Worm (Caenorhabditis elegans): ENCODE data around the gene F53B1.2.
A peak's percentile ranks its signal among the peaks of the same experiment; 100 is the strongest.

Gene F53B1.2

ce11 chrX:2071392-2072001 lies 37.3 kb upstream of the F53B1.2 start:
- TF ChIP-seq mls-2 (tag; optimal IDR thresholded peaks at IDR 0.05), result peak; percentile 31
- TF ChIP-seq lin-32 (GFP tag; optimal IDR thresholded peaks at IDR 0.05), result peak; percentile 62
- TF ChIP-seq M03D4.4 (tag; optimal IDR thresholded peaks at IDR 0.05), result peak; percentile 26
- TF ChIP-seq cnd-1 (tag; optimal IDR thresholded peaks at IDR 0.05), result peak; percentile 80
- TF ChIP-seq unc-39 (tag; optimal IDR thresholded peaks at IDR 0.05), result peak; percentile 0
- peak; percentile 34 for TF ChIP-seq ces-1 (GFP tag; optimal IDR thresholded peaks at IDR 0.05)
- TF ChIP-seq drap-1 (GFP tag; optimal IDR thresholded peaks at IDR 0.05), result peak; percentile 5
- peak; percentile 78 for TF ChIP-seq lin-13 (tag; optimal IDR thresholded peaks at IDR 0.05)
- TF ChIP-seq pha-4 (tag; optimal IDR thresholded peaks at IDR 0.05), result no peak
- TF ChIP-seq nhr-2 (tag; optimal IDR thresholded peaks at IDR 0.05), result peak; percentile 92
- TF ChIP-seq ceh-43 (GFP tag; optimal IDR thresholded peaks at IDR 0.05), result no peak
- TF ChIP-seq nhr-76 (tag; optimal IDR thresholded peaks at IDR 0.05), result no peak
- peak; percentile 82 for TF ChIP-seq hlh-1 (tag; optimal IDR thresholded peaks at IDR 0.05)
- TF ChIP-seq tbx-8 (GFP tag; optimal IDR thresholded peaks at IDR 0.05), result no peak
- TF ChIP-seq blmp-1 (tag; optimal IDR thresholded peaks at IDR 0.05), result no peak
- peak; percentile 49 for TF ChIP-seq mep-1 (tag; optimal IDR thresholded peaks at IDR 0.05)
- TF ChIP-seq nhr-237 (tag; optimal IDR thresholded peaks at IDR 0.05), result no peak
- TF ChIP-seq bed-3 (GFP tag; optimal IDR thresholded peaks at IDR 0.05), result no peak

- TF ChIP-seq tbx-8 (GFP tag; optimal IDR thresholded peaks at IDR 0.05) (no peak), ham-2 (GFP tag; optimal IDR thresholded peaks at IDR 0.05) (no peak)
These were observed 34.7 kb upstream of the F53B1.2 start, which contains the start of gene txdc-12.2 for ce11 chrX:2074055-2074454. Gene txdc-12.2 (plus strand): TSS chrX:2074450.

- no peak for TF ChIP-seq ztf-11 (tag; optimal IDR thresholded peaks at IDR 0.05)
- no peak for TF ChIP-seq lin-32 (GFP tag; optimal IDR thresholded peaks at IDR 0.05)
- TF ChIP-seq ham-2 (GFP tag; optimal IDR thresholded peaks at IDR 0.05), result no peak
- TF ChIP-seq sptf-1 (tag; optimal IDR thresholded peaks at IDR 0.05), result no peak
- no peak for TF ChIP-seq mab-5 (tag; optimal IDR thresholded peaks at IDR 0.05)
- no peak for TF ChIP-seq cnd-1 (tag; optimal IDR thresholded peaks at IDR 0.05)
- TF ChIP-seq unc-62 (GFP tag; optimal IDR thresholded peaks at IDR 0.05), result no peak
- TF ChIP-seq lsy-2 (tag; optimal IDR thresholded peaks at IDR 0.05), result no peak
These were observed 33.6 kb upstream of the F53B1.2 start for ce11 chrX:2075169-2075568.

ce11 chrX:2078822-2079221 lies 30.0 kb upstream of the F53B1.2 start:
- TF ChIP-seq nhr-12 (tag; optimal IDR thresholded peaks at IDR 0.05) (no peak), lin-13 (tag; optimal IDR thresholded peaks at IDR 0.05) (no peak)

ce11 chrX:2079536-2079935 lies 29.2 kb upstream of the F53B1.2 start, which contains the start of gene F49H12.4:
Gene F49H12.4 (plus strand): TSS chrX:2079836.
- TF ChIP-seq mab-5 (tag; optimal IDR thresholded peaks at IDR 0.05) (no peak), sem-2 (GFP tag; optimal IDR thresholded peaks at IDR 0.05) (no peak), elt-1 (tag; optimal IDR thresholded peaks at IDR 0.05; ENCODE audit: borderline replicate concordance, insufficient read depth) (no peak), unc-62 (GFP tag; optimal IDR thresholded peaks at IDR 0.05) (no peak), nhr-2 (tag; optimal IDR thresholded peaks at IDR 0.05) (no peak), hlh-1 (tag; optimal IDR thresholded peaks at IDR 0.05) (no peak), elt-3 (tag; optimal IDR thresholded peaks at IDR 0.05) (no peak), snpc-4 (tag; optimal IDR thresholded peaks at IDR 0.05) (no peak), ceh-83 (GFP tag; optimal IDR thresholded peaks at IDR 0.05) (no peak), sptf-1 (tag; optimal IDR thresholded peaks at IDR 0.05) (no peak), lsy-2 (tag; optimal IDR thresholded peaks at IDR 0.05) (no peak), nhr-237 (tag; optimal IDR thresholded peaks at IDR 0.05) (no peak), zip-8 (tag; optimal IDR thresholded peaks at IDR 0.05) (no peak), ces-1 (GFP tag; optimal IDR thresholded peaks at IDR 0.05) (no peak), M03D4.4 (tag; optimal IDR thresholded peaks at IDR 0.05) (no peak), ceh-43 (GFP tag; optimal IDR thresholded peaks at IDR 0.05) (no peak)

All from whole organism, mixed stage, embryonic.